Fruit fly (Drosophila melanogaster) Kc167 (cell line): ENCODE data around the gene CG31751.

Experiments
- Myc ChIP-seq: fragments of >200 bp; optimal IDR thresholded peaks from 2 replicates; lab custom pipeline; 2017; ENCODE audit warnings: missing external identifiers
- Sin3A ChIP-seq: fragments of >200 bp; optimal IDR thresholded peaks from 2 replicates; lab custom pipeline; 2018; ENCODE audit warnings: missing external identifiers
- h ChIP-seq: fragments of >200 bp; optimal IDR thresholded peaks from 3 replicates; lab custom pipeline; 2018; ENCODE audit warnings: missing external identifiers
- insv ChIP-seq: fragments of >200 bp; optimal IDR thresholded peaks from 3 replicates; lab custom pipeline; 2018; ENCODE audit warnings: missing external identifiers
- psq ChIP-seq: fragments of >200 bp; optimal IDR thresholded peaks from 2 replicates; lab custom pipeline; 2017; ENCODE audit warnings: missing external identifiers
- ttk ChIP-seq: sonication (Bioruptor generic); optimal IDR thresholded peaks from 2 replicates; lab custom pipeline; 2017; ENCODE audit warnings: missing external identifiers

Gene CG31751

DNA sequence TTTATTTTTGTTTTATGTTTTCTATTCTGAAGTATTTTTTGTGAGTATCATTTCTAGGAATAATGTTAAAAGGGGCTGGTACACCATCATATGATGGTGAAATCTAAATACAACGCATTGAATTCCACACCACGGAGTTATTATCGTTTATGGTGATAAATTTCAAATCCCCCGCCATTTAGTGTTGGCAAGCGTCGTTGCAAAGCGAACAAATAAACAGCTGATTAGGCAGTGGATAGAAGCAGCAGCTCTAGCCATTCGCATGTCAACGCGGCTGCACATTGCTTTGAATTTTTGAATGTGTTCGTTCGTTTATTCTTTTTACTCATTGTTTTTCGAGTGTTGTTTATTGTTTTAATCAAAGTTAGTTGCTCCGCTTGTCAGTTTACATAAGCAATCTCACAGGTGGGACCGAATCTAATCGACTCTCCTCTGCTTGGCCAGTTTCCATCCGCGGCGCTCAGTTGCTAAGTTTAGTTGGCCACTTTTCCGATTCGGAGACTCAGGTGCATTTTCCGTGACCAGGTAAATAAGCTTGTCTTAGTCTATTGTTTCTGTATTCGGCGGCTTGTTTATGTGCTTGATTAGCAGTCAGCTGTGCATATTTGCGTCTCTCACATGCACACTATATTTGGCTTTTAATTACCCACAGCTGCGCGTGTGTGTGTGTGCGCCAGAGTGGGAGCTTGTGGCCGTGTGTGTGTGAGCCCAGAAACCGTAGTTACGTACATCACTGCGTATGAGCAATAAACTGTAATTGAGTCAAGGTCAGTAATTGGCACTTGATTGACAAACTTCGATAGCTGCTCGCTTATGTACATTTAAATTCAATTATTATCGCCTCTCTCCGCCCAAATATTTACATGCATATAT is at the start of gene CG31751, which contains the start of gene Mst36Fa:
Gene CG31751, plus strand, starts transcription at position 274 of the 873 bp plus-strand sequence.
Gene Mst36Fa, minus strand, starts transcription at position 51 of the 873 bp plus-strand sequence.
- TF ChIP-seq Sin3A (lab: Kevin White, UChicago) (no peak), insv (lab: Kevin White, UChicago) (no peak), psq (no peak), h (no peak), ttk (lab: Kevin White, UChicago) (no peak), Myc (lab: Kevin White, UChicago) (no peak)

DNA sequence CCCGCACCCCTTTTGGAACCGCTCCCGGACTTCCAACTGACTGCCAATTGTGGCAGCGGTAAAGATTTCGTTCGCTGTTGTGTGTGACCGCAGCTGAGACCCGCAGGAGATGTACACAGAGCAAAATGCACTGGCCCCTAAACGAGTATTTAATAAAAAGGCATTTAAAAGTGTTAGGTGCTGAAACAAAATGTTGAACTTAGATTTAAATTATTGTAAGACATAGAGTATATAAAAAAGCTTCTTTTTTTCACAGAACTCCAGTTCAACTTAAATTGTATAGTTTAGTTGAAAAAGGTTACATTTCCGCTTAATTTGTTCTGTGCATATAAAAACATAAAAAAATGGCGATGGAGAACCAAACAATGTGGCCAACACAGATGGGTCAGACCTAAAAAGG is 48.9 kb upstream of the CG31751 start:
- no peak for TF ChIP-seq psq
- TF ChIP-seq Sin3A (lab: Kevin White, UChicago): no peak
- TF ChIP-seq ttk (lab: Kevin White, UChicago): no peak
- no peak for TF ChIP-seq Myc (lab: Kevin White, UChicago)
- no peak for TF ChIP-seq insv (lab: Kevin White, UChicago)
- no peak for TF ChIP-seq h

DNA sequence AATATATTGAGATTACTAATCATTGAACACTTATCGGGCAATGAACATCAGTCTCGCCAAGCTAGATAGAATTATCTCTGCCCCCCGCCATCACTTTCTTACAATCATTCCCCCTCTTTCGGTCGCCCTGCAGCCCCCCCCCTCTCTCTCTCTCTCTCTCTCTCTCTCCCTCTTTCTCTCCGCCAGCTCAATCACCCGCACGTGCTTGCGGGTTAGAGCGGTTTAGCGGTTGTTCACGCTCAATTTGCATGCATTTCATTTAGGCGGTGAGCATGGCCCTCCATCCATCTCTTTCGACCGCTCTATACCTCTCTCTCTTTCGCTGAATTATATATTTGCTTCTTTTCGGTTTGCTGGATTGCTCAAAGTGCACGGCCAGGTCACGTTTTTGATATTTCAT is 47.9 kb upstream of the CG31751 start:
- TF ChIP-seq psq (no peak), Myc (lab: Kevin White, UChicago) (no peak), h (no peak)

DNA sequence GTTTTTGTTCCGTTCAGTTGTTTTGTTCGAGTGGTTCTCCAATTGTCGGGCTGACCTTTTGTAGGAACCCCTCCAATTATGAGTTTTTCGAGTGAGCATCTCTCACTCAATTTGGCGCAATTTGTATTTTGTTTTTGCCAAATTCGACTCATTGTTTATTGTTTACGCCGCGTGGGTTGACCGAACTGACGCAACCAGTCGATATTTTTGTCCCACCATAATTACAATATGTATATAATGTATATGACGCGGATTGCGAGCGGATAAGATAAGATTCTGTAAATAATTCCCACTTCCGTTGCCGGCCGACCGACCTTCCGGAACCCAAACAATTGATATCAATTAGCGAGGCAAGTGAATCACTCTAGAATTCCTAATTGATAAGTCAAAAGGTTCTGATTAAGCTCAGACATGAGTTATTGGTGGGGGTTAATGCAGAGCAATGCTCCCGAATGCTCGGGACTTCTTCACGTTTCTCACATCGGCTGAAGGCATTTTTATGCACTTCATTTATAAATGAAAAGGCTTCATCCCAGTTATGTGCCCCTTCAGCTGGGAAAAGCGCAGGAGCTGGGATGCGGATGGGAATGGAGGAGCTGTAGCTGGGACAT is 46.3 kb upstream of the CG31751 start:
- TF ChIP-seq insv (lab: Kevin White, UChicago) (no peak), ttk (lab: Kevin White, UChicago) (no peak), Sin3A (lab: Kevin White, UChicago) (no peak), Myc (lab: Kevin White, UChicago) (no peak), psq (no peak), h (no peak)

DNA sequence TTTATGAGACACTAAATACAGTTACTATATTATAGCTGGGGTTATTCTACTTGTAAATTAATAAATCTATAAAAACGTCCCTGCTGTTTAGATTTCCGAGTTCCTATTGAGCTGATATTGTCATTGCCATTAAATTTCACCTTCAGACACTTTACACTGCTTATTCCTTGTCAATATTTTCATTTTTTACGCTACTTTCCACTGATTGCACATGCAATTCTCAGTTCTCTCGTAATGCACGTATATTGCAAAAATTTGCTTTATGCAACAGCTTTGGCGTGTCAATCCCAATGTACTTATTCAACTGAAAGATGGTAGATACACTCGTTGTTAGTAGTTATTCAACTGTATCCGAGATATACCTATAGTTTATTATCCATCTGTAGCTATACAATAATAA is 44.6 kb upstream of the CG31751 start:
- no peak for TF ChIP-seq Sin3A (lab: Kevin White, UChicago)
- TF ChIP-seq h: no peak
- no peak for TF ChIP-seq psq
- TF ChIP-seq Myc (lab: Kevin White, UChicago): no peak
- no peak for TF ChIP-seq ttk (lab: Kevin White, UChicago)
- TF ChIP-seq insv (lab: Kevin White, UChicago): no peak

DNA sequence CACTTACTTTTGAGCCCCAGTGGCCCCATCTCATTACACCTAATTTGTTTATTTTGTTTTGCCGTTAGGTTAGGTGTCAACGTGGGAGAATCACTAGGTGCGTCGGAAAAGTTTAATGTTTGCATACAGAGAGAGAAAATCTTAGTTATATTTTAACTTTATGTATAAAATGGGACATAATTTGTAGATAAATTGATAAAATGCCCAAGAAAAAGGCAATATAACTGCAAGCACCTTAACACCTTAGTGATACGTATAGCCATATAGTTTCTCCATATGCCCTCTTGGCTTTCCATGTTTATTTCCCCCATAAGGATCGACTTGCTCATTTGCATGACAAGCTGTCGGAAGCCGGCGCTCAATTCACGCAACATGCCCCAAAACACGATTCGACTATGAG is 38.1 kb upstream of the CG31751 start:
- TF ChIP-seq h: no peak
- no peak for TF ChIP-seq psq
- no peak for TF ChIP-seq Myc (lab: Kevin White, UChicago)
- TF ChIP-seq Sin3A (lab: Kevin White, UChicago): no peak
- no peak for TF ChIP-seq insv (lab: Kevin White, UChicago)

DNA sequence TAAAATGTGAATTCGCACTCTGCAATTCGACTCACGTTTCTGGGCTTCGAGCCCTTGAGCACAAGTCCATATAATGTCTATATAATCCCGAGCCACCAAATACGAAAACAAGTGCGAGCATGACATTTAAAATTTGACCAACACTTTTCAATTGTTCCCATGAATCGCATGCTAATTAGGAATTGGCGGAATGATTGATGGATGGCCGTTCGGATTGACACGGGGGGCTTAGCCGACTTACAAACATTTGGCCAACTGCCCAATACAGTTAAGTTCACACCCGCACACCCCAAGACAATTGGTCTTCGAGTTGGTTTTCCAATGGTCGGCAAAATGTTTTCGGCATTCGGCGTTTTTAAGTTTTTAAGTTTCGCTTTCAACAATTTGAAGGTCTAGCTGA is 35.9 kb upstream of the CG31751 start:
- no peak for TF ChIP-seq ttk (lab: Kevin White, UChicago)
- TF ChIP-seq h: no peak
- no peak for TF ChIP-seq Sin3A (lab: Kevin White, UChicago)
- no peak for TF ChIP-seq Myc (lab: Kevin White, UChicago)
- no peak for TF ChIP-seq psq
- TF ChIP-seq insv (lab: Kevin White, UChicago): no peak

DNA sequence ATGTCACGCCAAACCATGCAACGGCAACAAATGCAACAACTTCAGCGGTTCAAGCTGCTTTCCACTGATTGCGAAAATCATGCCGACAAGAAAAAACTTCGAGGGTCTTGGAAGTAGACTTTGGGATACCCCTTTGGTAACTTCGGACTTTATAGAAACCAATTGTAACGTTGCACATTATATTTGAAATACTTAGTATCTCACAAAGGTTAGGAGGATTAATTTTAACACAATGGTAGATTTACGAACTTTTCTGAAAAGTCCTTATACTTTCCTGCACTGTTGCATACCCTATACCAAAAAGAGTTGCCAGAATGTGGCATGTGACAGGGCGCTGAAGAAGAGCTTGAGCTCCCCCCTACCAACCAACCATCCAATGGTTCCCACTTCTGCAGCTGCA is 31.6 kb upstream of the CG31751 start:
- TF ChIP-seq Sin3A (lab: Kevin White, UChicago) (no peak), psq (no peak), insv (lab: Kevin White, UChicago) (no peak), Myc (lab: Kevin White, UChicago) (no peak), ttk (lab: Kevin White, UChicago) (no peak), h (no peak)

DNA sequence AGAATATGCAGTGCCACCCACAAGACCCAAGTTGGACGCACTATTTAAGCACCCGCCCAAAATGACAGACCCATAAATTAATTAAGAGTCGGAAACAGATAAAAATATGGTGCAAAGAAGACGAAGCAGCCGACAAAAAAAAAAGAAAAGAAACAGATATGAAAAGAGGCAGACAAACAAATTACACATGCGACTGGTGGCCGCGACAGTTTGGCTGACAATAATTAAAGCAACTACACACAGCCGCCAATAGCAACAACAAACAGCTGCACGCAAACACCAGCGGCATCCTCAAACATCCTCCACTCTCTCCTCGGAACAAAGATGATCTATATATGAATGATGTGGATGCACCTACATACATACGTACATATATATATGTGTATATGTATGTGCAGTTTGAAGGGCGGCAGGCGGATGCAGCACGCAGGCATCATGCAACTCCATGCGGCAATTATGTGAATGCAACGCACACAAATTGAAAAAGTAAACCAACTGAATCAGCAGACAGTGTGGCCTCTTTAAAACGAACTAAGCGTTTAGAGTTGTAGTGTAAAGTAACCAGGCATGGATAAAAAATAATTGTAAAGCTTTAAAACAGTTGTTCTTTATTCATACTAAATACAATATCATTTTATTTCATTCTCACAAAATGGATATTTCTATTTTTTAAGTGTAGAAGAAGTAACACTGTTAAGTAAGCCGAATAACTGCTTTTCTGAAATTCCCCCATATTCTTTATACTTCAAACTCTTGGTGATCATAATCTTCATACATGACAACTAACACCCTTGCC is 29.0 kb upstream of the CG31751 start:
- TF ChIP-seq h: no peak
- TF ChIP-seq insv (lab: Kevin White, UChicago): no peak
- TF ChIP-seq Myc (lab: Kevin White, UChicago): no peak
- no peak for TF ChIP-seq ttk (lab: Kevin White, UChicago)

DNA sequence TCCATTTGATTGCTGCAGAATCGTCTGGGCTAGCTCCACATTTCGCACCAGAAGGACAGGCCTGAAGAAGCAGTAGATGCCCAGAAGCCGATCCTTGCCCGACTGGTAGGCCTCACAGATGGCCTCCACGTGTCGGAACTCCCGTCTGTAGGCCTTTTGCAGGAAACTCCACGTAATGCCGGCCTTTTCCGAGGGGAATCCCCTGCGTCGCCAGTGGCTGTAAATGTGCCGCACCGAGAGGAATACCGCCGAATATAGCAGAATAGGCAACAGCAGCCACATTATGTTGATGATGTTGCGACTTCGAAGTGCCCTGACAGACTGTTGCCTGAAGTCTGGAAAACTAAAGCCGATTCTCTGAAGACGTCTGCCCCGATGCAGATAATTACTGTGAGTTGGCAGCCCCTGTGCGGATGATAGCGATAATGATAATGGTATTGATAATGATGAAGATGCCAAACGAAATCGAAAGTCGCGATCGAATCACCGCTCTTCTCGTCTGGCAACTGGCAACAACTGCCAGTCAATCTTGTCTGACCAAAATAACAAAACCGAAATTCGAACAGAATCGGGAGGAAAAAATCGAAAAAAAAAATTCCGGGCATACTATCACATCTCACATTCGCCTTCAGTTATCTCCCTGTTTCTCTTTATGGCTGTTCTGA is 24.2 kb upstream of the CG31751 start, which contains the start of gene Cyp310a1:
Gene Cyp310a1, minus strand, starts transcription at position 348 of the 665 bp plus-strand sequence.
- TF ChIP-seq Sin3A (lab: Kevin White, UChicago) (no peak), psq (no peak), h (no peak), insv (lab: Kevin White, UChicago) (no peak), ttk (lab: Kevin White, UChicago) (no peak), Myc (lab: Kevin White, UChicago) (no peak)

DNA sequence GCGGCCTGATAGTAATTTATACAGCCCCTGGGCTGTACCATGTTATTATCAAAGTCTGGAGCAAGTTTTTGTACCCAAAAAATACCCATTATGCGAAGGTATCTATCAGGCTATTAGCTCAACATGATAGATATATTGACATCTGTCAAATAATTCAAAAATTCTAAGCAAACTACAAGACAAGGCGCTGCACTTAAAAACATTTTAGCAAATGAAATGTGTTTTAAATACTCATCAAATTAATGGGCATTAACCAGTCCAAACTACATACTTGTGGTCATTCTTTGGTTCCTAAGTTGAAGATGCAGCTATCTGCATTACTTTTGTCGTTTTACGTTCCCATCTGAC is 23.7 kb upstream of the CG31751 start:
- TF ChIP-seq insv (lab: Kevin White, UChicago) (no peak), ttk (lab: Kevin White, UChicago) (no peak)
